Worm (Caenorhabditis elegans): ENCODE data around the gene Y38E10A.14.
"Not testable (repeated sequence)": the region's sequence is repeated elsewhere in the genome, so short reads cannot be mapped to it uniquely, and the experiment has no call there.

Gene Y38E10A.14

DNA sequence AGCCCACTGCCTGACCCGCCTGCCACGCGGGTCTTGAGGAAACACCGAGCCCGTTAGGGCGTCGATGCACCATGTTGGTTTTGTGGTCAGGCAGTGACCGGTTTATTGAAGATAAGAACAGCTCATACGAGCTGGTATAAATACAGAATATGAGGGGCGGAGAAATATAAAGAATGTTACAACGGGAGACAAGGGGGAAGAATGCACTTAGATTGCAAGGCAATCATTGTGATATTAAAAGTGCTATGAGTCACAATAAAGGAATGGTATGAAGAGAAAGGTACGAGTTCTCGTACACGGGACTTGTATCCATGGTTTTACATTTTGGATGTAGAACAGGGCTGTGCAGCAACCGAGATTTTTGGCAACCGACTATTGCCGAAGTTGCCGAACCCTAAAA lies at the start of gene Y38E10A.14:
TSS of gene Y38E10A.14 (minus strand) at position 101 of the 400 bp plus-strand sequence.
- TF ChIP-seq unc-62 (GFP tag; optimal IDR thresholded peaks at IDR 0.05); blmp-1 (tag; optimal IDR thresholded peaks at IDR 0.05); ama-1 (optimal IDR thresholded peaks at IDR 0.05): not testable (repeated sequence)

DNA sequence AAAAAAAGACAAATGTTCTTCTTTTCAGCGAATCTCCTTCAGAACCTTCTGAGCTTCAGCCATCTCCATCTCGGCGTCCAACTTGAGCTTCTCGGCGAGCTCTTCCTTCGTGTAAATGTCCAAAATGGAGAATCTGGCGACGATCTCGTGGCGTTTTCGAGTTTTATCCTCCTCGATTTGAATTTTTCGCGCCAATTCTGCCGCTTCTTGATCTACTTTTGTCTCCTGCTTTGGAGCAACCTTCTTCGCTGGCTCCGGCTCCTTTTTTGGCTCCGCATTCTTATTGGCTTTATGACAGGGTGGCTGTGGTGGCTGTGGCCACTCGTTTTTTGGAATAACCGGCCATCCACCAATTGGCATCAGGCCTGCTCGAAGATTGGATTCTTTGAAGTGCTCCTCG lies 49.0 kb upstream of the Y38E10A.14 start:
- TF ChIP-seq lin-13 (GFP tag; optimal IDR thresholded peaks at IDR 0.05) = no peak
- TF ChIP-seq efl-1 (optimal IDR thresholded peaks at IDR 0.05) = no peak
- peak in 1 of 2 experiments; percentile 92 for TF ChIP-seq efl-1 (GFP tag; optimal IDR thresholded peaks at IDR 0.05 in 1 of 2)

DNA sequence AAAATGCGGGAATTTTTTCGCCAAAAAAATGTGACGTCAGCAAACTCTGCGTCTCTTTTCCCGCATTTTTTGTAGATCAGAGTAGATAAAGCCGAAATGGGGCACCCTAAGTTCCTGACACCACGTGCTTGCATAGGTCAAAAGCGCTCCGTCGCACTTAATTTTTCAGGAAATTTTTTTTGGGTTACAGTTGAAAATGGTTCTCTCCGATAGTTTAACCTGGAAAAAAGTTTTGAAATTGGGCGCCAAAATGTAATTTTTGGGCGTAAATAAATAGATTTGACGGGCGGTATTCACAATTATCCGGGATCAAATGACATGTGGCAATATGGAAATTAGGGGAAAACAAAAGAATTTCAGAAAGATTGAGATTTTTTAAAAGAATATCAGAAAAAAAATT lies 48.2 kb upstream of the Y38E10A.14 start:
- no peak for TF ChIP-seq hlh-4 (tag; optimal IDR thresholded peaks at IDR 0.05)
- TF ChIP-seq irx-1 (tag; optimal IDR thresholded peaks at IDR 0.05) = no peak
- TF ChIP-seq dsc-1 (tag; optimal IDR thresholded peaks at IDR 0.05) = no peak
- TF ChIP-seq pax-3 (tag; optimal IDR thresholded peaks at IDR 0.05) = no peak
- no peak for TF ChIP-seq nhr-237 (tag; optimal IDR thresholded peaks at IDR 0.05)
- TF ChIP-seq mef-2 (tag; optimal IDR thresholded peaks at IDR 0.05) = no peak
- peak; percentile 4 for TF ChIP-seq fkh-8 (tag; optimal IDR thresholded peaks at IDR 0.05)
- TF ChIP-seq efl-1 (optimal IDR thresholded peaks at IDR 0.05) = no peak
- TF ChIP-seq efl-1 (GFP tag; optimal IDR thresholded peaks at IDR 0.05 in 1 of 2) = peak in 1 of 2 experiments; percentile 27
- TF ChIP-seq nhr-84 (tag; optimal IDR thresholded peaks at IDR 0.05) = no peak
- no peak for TF ChIP-seq ceh-82 (tag; optimal IDR thresholded peaks at IDR 0.05)
- TF ChIP-seq swsn-7 (tag; optimal IDR thresholded peaks at IDR 0.05) = no peak
- TF ChIP-seq lin-35 (GFP tag; optimal IDR thresholded peaks at IDR 0.05) = no peak
- TF ChIP-seq vab-15 (tag; optimal IDR thresholded peaks at IDR 0.05) = no peak
- no peak for TF ChIP-seq hpl-2 (GFP tag; optimal IDR thresholded peaks at IDR 0.05)
- no peak for TF ChIP-seq jun-1 (tag; optimal IDR thresholded peaks at IDR 0.05)
- TF ChIP-seq C34B4.2 (tag; optimal IDR thresholded peaks at IDR 0.05) = no peak
- TF ChIP-seq unc-130 (tag; optimal IDR thresholded peaks at IDR 0.05) = no peak
- no peak for TF ChIP-seq Y116A8C.19 (tag; optimal IDR thresholded peaks at IDR 0.05; ENCODE audit: borderline replicate concordance)
- 0 out of 2 replicates have a peak, but pooled peaks have one; percentile 4 for TF ChIP-seq nhr-19 (GFP tag; conservative IDR thresholded peaks at IDR 0.05)
- TF ChIP-seq pqm-1 (tag; optimal IDR thresholded peaks at IDR 0.05) = no peak
- no peak for TF ChIP-seq ztf-4 (tag; optimal IDR thresholded peaks at IDR 0.05)

DNA sequence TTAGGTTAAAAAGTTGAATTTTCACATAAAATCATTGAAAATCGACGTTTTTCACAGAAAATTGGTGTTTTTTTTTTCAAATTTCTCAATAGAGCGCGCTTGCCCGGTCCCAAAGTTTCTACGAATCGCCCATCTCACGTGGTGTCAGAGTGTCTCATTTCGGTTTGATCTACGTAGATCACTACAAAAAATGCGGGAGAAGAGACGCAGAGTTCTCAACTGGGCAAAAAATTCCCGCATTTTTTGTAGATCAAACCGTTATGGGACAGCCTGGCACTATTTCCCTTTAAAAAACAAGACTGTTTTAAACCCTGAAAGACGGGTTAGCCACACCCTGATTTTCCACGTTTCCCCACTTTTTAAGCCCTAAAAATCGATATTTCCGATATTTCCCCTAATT lies 47.6 kb upstream of the Y38E10A.14 start:
- TF ChIP-seq fkh-4 (tag; optimal IDR thresholded peaks at IDR 0.05; ENCODE audit: borderline replicate concordance) = no peak
- TF ChIP-seq nhr-85 (tag) = peak; percentile 66

DNA sequence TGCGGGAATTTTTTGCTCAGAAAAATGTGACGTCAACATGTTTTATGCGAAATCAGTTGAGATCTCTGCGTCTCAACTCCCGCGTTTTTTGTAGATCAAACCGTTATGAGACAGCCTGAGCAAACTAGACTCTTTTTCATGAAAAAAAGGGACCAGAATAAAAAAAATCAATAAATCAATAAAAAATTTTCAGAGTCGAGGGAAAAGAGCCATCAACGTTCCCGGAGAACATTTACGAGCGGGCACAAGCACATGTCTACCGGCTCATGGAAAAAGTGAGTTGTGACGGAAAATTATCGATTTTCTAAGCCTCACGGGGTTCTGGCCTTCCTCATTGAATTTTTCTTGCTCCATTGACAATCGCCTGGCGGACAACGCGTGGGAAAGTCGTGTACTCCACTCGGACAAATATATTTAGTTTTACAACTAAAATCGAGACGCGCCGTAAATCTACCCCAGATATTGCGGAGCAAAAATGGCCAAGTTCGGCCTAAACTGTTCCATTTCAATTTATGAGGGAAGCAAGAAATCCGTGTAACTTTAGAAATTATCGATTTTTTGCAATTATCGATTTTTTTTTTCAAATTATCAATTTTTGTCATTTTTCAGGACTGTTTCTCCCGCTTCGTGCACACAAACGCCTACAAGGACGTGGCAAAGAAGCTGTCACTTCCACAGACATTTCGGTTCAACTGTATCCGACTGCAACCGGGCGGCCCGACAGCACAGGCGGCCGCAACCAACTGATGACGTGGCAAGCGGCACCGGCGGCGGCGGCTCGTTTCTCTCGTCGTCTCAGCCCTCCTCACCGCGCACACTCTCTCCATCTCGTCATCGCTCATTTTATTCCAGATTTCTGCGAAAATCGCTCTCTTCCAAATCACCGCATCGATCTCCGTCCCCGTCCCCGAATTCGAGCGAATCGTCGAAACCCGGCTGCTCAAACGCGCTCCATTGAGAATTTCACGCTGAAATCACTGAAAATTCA lies 46.8 kb upstream of the Y38E10A.14 start:
- TF ChIP-seq pag-3 (tag; optimal IDR thresholded peaks at IDR 0.05; ENCODE audit: borderline replicate concordance, insufficient read depth) (no peak), mep-1 (tag; optimal IDR thresholded peaks at IDR 0.05) (no peak), nhr-11 (tag; optimal IDR thresholded peaks at IDR 0.05) (no peak), efl-1 (optimal IDR thresholded peaks at IDR 0.05) (no peak), efl-1 (GFP tag; optimal IDR thresholded peaks at IDR 0.05 in 1 of 2) (peak in 1 of 2 experiments; percentile 28), elt-3 (tag; optimal IDR thresholded peaks at IDR 0.05) (no peak), sox-4 (tag; optimal IDR thresholded peaks at IDR 0.05) (no peak), sptf-1 (tag; optimal IDR thresholded peaks at IDR 0.05) (no peak), ces-1 (GFP tag; optimal IDR thresholded peaks at IDR 0.05) (no peak), elt-2 (tag; optimal IDR thresholded peaks at IDR 0.05) (no peak), mab-9 (GFP tag; IDR thresholded peaks at IDR 0.05) (peak; percentile 40; the same call in 1 of the 2 replicates), isw-1 (GFP tag; IDR thresholded peaks at IDR 0.05) (no peak)

Measured in whole organism, L1 larva.